Worm (Caenorhabditis elegans) whole organism, mixed stage, embryonic: ENCODE results near the gene F49C12.5.
A peak's percentile ranks its signal among the peaks of the same experiment; 100 is the strongest.

Experiments used
- elt-1 ChIP-seq: sonication (generic microtip); optimal IDR thresholded peaks from 2 replicates; lab custom pipeline; 2017; ENCODE audit warnings: missing genetic modification characterization, mild to moderate bottlenecking, missing compliant biosample characterization, antibody characterized with exemption, moderate library complexity, borderline replicate concordance; ENCODE audit not compliant: insufficient read depth
- elt-3 ChIP-seq: fragments of 150-350 bp; optimal IDR thresholded peaks from 2 replicates; lab custom pipeline; 2014; ENCODE audit warnings: missing biosample characterization, missing genetic modification characterization
- ztf-11 ChIP-seq: fragments of 150-350 bp; optimal IDR thresholded peaks from 2 replicates; lab custom pipeline; 2014; ENCODE audit warnings: missing biosample characterization, missing genetic modification characterization

- no peak for TF ChIP-seq elt-1 (tag; lab: Kevin White, UChicago)
- peak; percentile 37 for TF ChIP-seq ztf-11 (tag; lab: Kevin White, UChicago)
- no peak for TF ChIP-seq elt-3 (tag; lab: Kevin White, UChicago)
Measured at ce11 chrIV:9263812-9264320, 40.9 kb upstream of the F49C12.5 start, which contains the start of gene flh-1.
